Worm (Caenorhabditis elegans): ENCODE results near the gene cid-1.

- TF ChIP-seq aly-1 (tag; optimal IDR thresholded peaks at IDR 0.05) (no peak), ama-1 (optimal IDR thresholded peaks at IDR 0.05) (no peak), ceh-36 (tag; optimal IDR thresholded peaks at IDR 0.05) (no peak)
These were observed 29.6 kb downstream of the cid-1 start for ce11 chrIII:5203310-5203709.

Measured in whole organism, early embryonic.